Fruit fly (Drosophila melanogaster): ENCODE results near the gene mus304.

mus304 gene

dm6 chr3L:18112669-18113068 lies 3.1 kb downstream of the mus304 start, which contains the start of the genes CG32195 and CG7341 (continued):
- TF ChIP-seq Pdp1 (GFP tag; optimal IDR thresholded peaks at IDR 0.05) (no peak), CG2889 (GFP tag; IDR thresholded peaks at IDR 0.05) (no peak), Stat92E (GFP tag; optimal IDR thresholded peaks at IDR 0.05) (peak in 1 of 3 experiments; percentile 8), her (GFP tag; optimal IDR thresholded peaks at IDR 0.05) (no peak), MTF-1 (GFP tag; optimal IDR thresholded peaks at IDR 0.05; ENCODE audit: borderline replicate concordance) (no peak), Side (GFP tag; optimal IDR thresholded peaks at IDR 0.05) (no peak), CG7963 (GFP tag; IDR thresholded peaks at IDR 0.05; ENCODE audit: partially characterized antibody) (peak; percentile 80), CG43689 (GFP tag; IDR thresholded peaks at IDR 0.05) (no peak), CG13894 (tag; optimal IDR thresholded peaks at IDR 0.05) (no peak), dm (GFP tag; optimal IDR thresholded peaks at IDR 0.05) (no peak), Ets65A (GFP tag) (no peak), zf30C (GFP tag; optimal IDR thresholded peaks at IDR 0.05) (no peak), bbx (GFP tag; IDR thresholded peaks at IDR 0.05; ENCODE audit: partially characterized antibody) (peak; percentile 85), hth (optimal IDR thresholded peaks at IDR 0.05) (no peak), CG34422 (GFP tag; IDR thresholded peaks at IDR 0.05) (no peak), PHDP (tag; optimal IDR thresholded peaks at IDR 0.05) (no peak), zen (tag; optimal IDR thresholded peaks at IDR 0.05) (no peak), prd (optimal IDR thresholded peaks at IDR 0.05) (no peak), prd (GFP tag; IDR thresholded peaks at IDR 0.05) (no peak), Dp (GFP tag; optimal IDR thresholded peaks at IDR 0.05) (peak; percentile 94), bcd (GFP tag; optimal IDR thresholded peaks at IDR 0.05) (no peak), E2f2 (GFP tag; IDR thresholded peaks at IDR 0.05) (peak; percentile 95), CG6254 (GFP tag; optimal IDR thresholded peaks at IDR 0.05) (no peak), en (GFP tag; optimal IDR thresholded peaks at IDR 0.05) (no peak), CG12155 (GFP tag; optimal IDR thresholded peaks at IDR 0.05) (no peak), Mrtf (GFP tag; IDR thresholded peaks at IDR 0.05) (no peak), CG13123 (GFP tag; optimal IDR thresholded peaks at IDR 0.05) (no peak), CG13287 (GFP tag; IDR thresholded peaks at IDR 0.05; ENCODE audit: partially characterized antibody) (peak; percentile 89), ap (GFP tag; IDR thresholded peaks at IDR 0.05) (no peak), CG10565 (GFP tag; optimal IDR thresholded peaks at IDR 0.05) (no peak), CG30020 (tag; optimal IDR thresholded peaks at IDR 0.05) (peak; percentile 14), CG7786 (GFP tag; optimal IDR thresholded peaks at IDR 0.05) (no peak), knrl (GFP tag; IDR thresholded peaks at IDR 0.05; ENCODE audit: partially characterized antibody) (peak; percentile 37; the same call in 2 of the 3 replicates), CG12769 (tag; optimal IDR thresholded peaks at IDR 0.05) (no peak), CG1603 (tag; optimal IDR thresholded peaks at IDR 0.05) (peak; percentile 31), Oaz (GFP tag; IDR thresholded peaks at IDR 0.05) (no peak), nerfin-1 (tag; optimal IDR thresholded peaks at IDR 0.05) (no peak), Bdp1 (GFP tag; optimal IDR thresholded peaks at IDR 0.05) (no peak), Drgx (GFP tag; IDR thresholded peaks at IDR 0.05) (no peak), crp (GFP tag; optimal IDR thresholded peaks at IDR 0.05) (peak; percentile 71 to 91), CG32767 (GFP tag; IDR thresholded peaks at IDR 0.05) (no peak), CG42726 (GFP tag; IDR thresholded peaks at IDR 0.05; ENCODE audit: partially characterized antibody) (no peak), CG17612 (GFP tag; IDR thresholded peaks at IDR 0.05) (no peak), Dad (GFP tag; optimal IDR thresholded peaks at IDR 0.05) (no peak), corto (GFP tag; optimal IDR thresholded peaks at IDR 0.05) (no peak), toy (GFP tag; IDR thresholded peaks at IDR 0.05) (no peak), fd102C (GFP tag; optimal IDR thresholded peaks at IDR 0.05) (no peak), odd (GFP tag; optimal IDR thresholded peaks at IDR 0.05) (no peak), CG4328 (GFP tag; optimal IDR thresholded peaks at IDR 0.05) (no peak), ash1 (GFP tag; optimal IDR thresholded peaks at IDR 0.05) (no peak), CG1602 (GFP tag; optimal IDR thresholded peaks at IDR 0.05) (no peak)
